Worm (Caenorhabditis elegans) whole organism, L4/young adult: ENCODE results near the gene dhs-25.

Source experiments
- W03F9.2 ChIP-seq: fragments of 150-350 bp; optimal IDR thresholded peaks from 2 replicates; lab custom pipeline; 2014; ENCODE audit warnings: missing biosample characterization, missing genetic modification characterization
- him-1 ChIP-seq: sonication (generic microtip); optimal IDR thresholded peaks from 2 replicates; lab custom pipeline; 2016; ENCODE audit warnings: missing genotype, missing genetic modification reagents, missing genetic modification characterization, missing compliant biosample characterization

- TF ChIP-seq him-1 (no peak), W03F9.2 (no peak)
Measured at ce11 chrX:1437097-1437496, 49.2 kb upstream of the dhs-25 start.
